Comparison of ENCODE assay signal across 4 worm cellular contexts in genomic region chrV:13085227-13085640, ce11.
TF ChIP-seq lines count a peak whose summit lies in the region.

No protein-coding gene starts in this region.

TF ChIP-seq in whole organism, L1 larva, 84 proteins besides CTCF, POLR2A, EP300 and RAD21 (continued from another document and continues in another):
- no peak for TF ChIP-seq egl-13 (tag; optimal IDR thresholded peaks at IDR 0.05; lab: Kevin White, UChicago)
- TF ChIP-seq fkh-4 (tag; optimal IDR thresholded peaks at IDR 0.05; lab: Kevin White, UChicago; ENCODE audit: borderline replicate concordance), result no peak
- TF ChIP-seq egl-27 (tag; optimal IDR thresholded peaks at IDR 0.05; lab: Kevin White, UChicago), result no peak
- TF ChIP-seq ztf-11 (tag; optimal IDR thresholded peaks at IDR 0.05; lab: Kevin White, UChicago), result no peak
- no peak for TF ChIP-seq lin-39 (tag; optimal IDR thresholded peaks at IDR 0.05; lab: Kevin White, UChicago)
- TF ChIP-seq zag-1 (tag; optimal IDR thresholded peaks at IDR 0.05; lab: Kevin White, UChicago), result no peak
- no peak for TF ChIP-seq rnt-1 (tag; optimal IDR thresholded peaks at IDR 0.05; lab: Kevin White, UChicago)
- TF ChIP-seq lin-15B (tag; optimal IDR thresholded peaks at IDR 0.05; lab: Kevin White, UChicago), result no peak
- TF ChIP-seq jun-1 (tag; optimal IDR thresholded peaks at IDR 0.05; lab: Kevin White, UChicago), result no peak
- TF ChIP-seq nhr-28 (tag; optimal IDR thresholded peaks at IDR 0.05; lab: Kevin White, UChicago), result no peak
- peak; percentile 87 for TF ChIP-seq nhr-85 (tag; lab: Kevin White, UChicago)
- peak in 1 of 2 experiments; percentile 29 for TF ChIP-seq mdl-1 (tag; optimal IDR thresholded peaks at IDR 0.05; lab: Kevin White, UChicago)
- TF ChIP-seq fkh-8 (tag; optimal IDR thresholded peaks at IDR 0.05; lab: Kevin White, UChicago), result no peak
- TF ChIP-seq nhr-84 (tag; optimal IDR thresholded peaks at IDR 0.05; lab: Kevin White, UChicago), result no peak
- TF ChIP-seq fkh-10 (GFP tag; optimal IDR thresholded peaks at IDR 0.05; lab: Kevin White, UChicago), result no peak
- TF ChIP-seq ceh-8 (GFP tag; optimal IDR thresholded peaks at IDR 0.05; lab: Kevin White, UChicago), result no peak
- no peak for TF ChIP-seq isw-1 (GFP tag; IDR thresholded peaks at IDR 0.05; lab: Robert Waterston, UW)
- TF ChIP-seq tbx-2 (tag; optimal IDR thresholded peaks at IDR 0.05; lab: Kevin White, UChicago), result peak; percentile 35
- peak; percentile 60 for TF ChIP-seq elt-2 (tag; optimal IDR thresholded peaks at IDR 0.05; lab: Kevin White, UChicago)
- peak in 1 of 2 experiments; percentile 69 for TF ChIP-seq lin-35 (GFP tag; optimal IDR thresholded peaks at IDR 0.05; lab: Kevin White, UChicago)
- peak; percentile 58 for TF ChIP-seq lin-14 (GFP tag; optimal IDR thresholded peaks at IDR 0.05; lab: Kevin White, UChicago)
- peak; percentile 41 for TF ChIP-seq blmp-1 (tag; optimal IDR thresholded peaks at IDR 0.05; lab: Kevin White, UChicago)
- TF ChIP-seq ceh-90 (tag; optimal IDR thresholded peaks at IDR 0.05; lab: Kevin White, UChicago), result no peak
- TF ChIP-seq irx-1 (tag; optimal IDR thresholded peaks at IDR 0.05; lab: Kevin White, UChicago), result no peak
- no peak for TF ChIP-seq nhr-77 (tag; optimal IDR thresholded peaks at IDR 0.05; lab: Kevin White, UChicago)
- no peak for TF ChIP-seq lir-3 (tag; optimal IDR thresholded peaks at IDR 0.05; lab: Kevin White, UChicago; ENCODE audit: poor library complexity)
- TF ChIP-seq nhr-90 (tag; optimal IDR thresholded peaks at IDR 0.05; lab: Kevin White, UChicago; ENCODE audit: poor library complexity), result peak; percentile 24
- TF ChIP-seq C34B4.2 (tag; optimal IDR thresholded peaks at IDR 0.05; lab: Kevin White, UChicago), result no peak
- TF ChIP-seq sup-37 (GFP tag; optimal IDR thresholded peaks at IDR 0.05; lab: Kevin White, UChicago), result no peak
- no peak for TF ChIP-seq mab-9 (GFP tag; IDR thresholded peaks at IDR 0.05; lab: Robert Waterston, UW)
- TF ChIP-seq F16B12.6 (tag; optimal IDR thresholded peaks at IDR 0.05; lab: Kevin White, UChicago), result no peak
- no peak for TF ChIP-seq pag-3 (tag; optimal IDR thresholded peaks at IDR 0.05; lab: Kevin White, UChicago; ENCODE audit: borderline replicate concordance, insufficient read depth)
- TF ChIP-seq dsc-1 (tag; optimal IDR thresholded peaks at IDR 0.05; lab: Kevin White, UChicago), result no peak
- no peak for TF ChIP-seq ets-5 (GFP tag; IDR thresholded peaks at IDR 0.05; lab: Robert Waterston, UW)

TF ChIP-seq in whole organism, L2 larva, 48 proteins besides CTCF, POLR2A, EP300 and RAD21 (continued from another document):
- TF ChIP-seq crh-2 (tag; optimal IDR thresholded peaks at IDR 0.05; lab: Kevin White, UChicago), result peak; percentile 72
- no peak for TF ChIP-seq zag-1 (tag; optimal IDR thresholded peaks at IDR 0.05; lab: Kevin White, UChicago)
- no peak for TF ChIP-seq mab-5 (tag; optimal IDR thresholded peaks at IDR 0.05; lab: Kevin White, UChicago)
- peak; percentile 1 for TF ChIP-seq C34F6.9 (tag; optimal IDR thresholded peaks at IDR 0.05; lab: Kevin White, UChicago)
- TF ChIP-seq sma-3 (GFP tag; optimal IDR thresholded peaks at IDR 0.05; lab: Kevin White, UChicago), result peak; percentile 50
- no peak for TF ChIP-seq lsy-2 (tag; optimal IDR thresholded peaks at IDR 0.05; lab: Kevin White, UChicago)
- peak; percentile 17 for TF ChIP-seq ama-1 (optimal IDR thresholded peaks at IDR 0.05; lab: Kevin White, UChicago)
- TF ChIP-seq nhr-21 (tag; optimal IDR thresholded peaks at IDR 0.05; lab: Kevin White, UChicago), result peak; percentile 35
- TF ChIP-seq lin-13 (GFP tag; optimal IDR thresholded peaks at IDR 0.05; lab: Kevin White, UChicago), result peak; percentile 33
- no peak for TF ChIP-seq egl-27 (tag; optimal IDR thresholded peaks at IDR 0.05; lab: Kevin White, UChicago)
- peak; percentile 81 for TF ChIP-seq fos-1 (tag; optimal IDR thresholded peaks at IDR 0.05; lab: Kevin White, UChicago)
- no peak for TF ChIP-seq mdl-1 (tag; optimal IDR thresholded peaks at IDR 0.05; lab: Kevin White, UChicago)
- TF ChIP-seq sem-4 (tag; optimal IDR thresholded peaks at IDR 0.05; lab: Kevin White, UChicago), result no peak
- TF ChIP-seq ZK546.5 (tag; optimal IDR thresholded peaks at IDR 0.05; lab: Kevin White, UChicago), result no peak
- no peak for TF ChIP-seq nhr-11 (tag; optimal IDR thresholded peaks at IDR 0.05; lab: Kevin White, UChicago)

TF ChIP-seq in whole organism, L3 larva, 47 proteins besides CTCF, POLR2A, EP300 and RAD21 (continued from another document):
- TF ChIP-seq skn-1 (tag; optimal IDR thresholded peaks at IDR 0.05; lab: Kevin White, UChicago) (no peak), fkh-10 (GFP tag; optimal IDR thresholded peaks at IDR 0.05; lab: Kevin White, UChicago) (no peak), unc-62 (GFP tag; optimal IDR thresholded peaks at IDR 0.05; lab: Kevin White, UChicago) (no peak), ztf-4 (tag; optimal IDR thresholded peaks at IDR 0.05; lab: Kevin White, UChicago) (no peak), zag-1 (tag; optimal IDR thresholded peaks at IDR 0.05; lab: Kevin White, UChicago) (no peak), elt-2 (tag; optimal IDR thresholded peaks at IDR 0.05; lab: Kevin White, UChicago) (peak; percentile 88), mml-1 (tag; optimal IDR thresholded peaks at IDR 0.05; lab: Kevin White, UChicago) (no peak), egl-27 (tag; optimal IDR thresholded peaks at IDR 0.05; lab: Kevin White, UChicago) (no peak), ama-1 (optimal IDR thresholded peaks at IDR 0.05; lab: Kevin White, UChicago) (no peak), nhr-23 (tag; optimal IDR thresholded peaks at IDR 0.05; lab: Kevin White, UChicago) (peak; percentile 43), nhr-67 (tag; optimal IDR thresholded peaks at IDR 0.05; lab: Kevin White, UChicago) (no peak)

TF ChIP-seq in whole organism, L4 larva, 104 proteins besides CTCF, POLR2A, EP300 and RAD21 (continued from another document):
- peak; percentile 52 for TF ChIP-seq mxl-3 (GFP tag; optimal IDR thresholded peaks at IDR 0.05; lab: Kevin White, UChicago)
- TF ChIP-seq F44E2.7 (GFP tag; IDR thresholded peaks at IDR 0.05; lab: Robert Waterston, UW), result no peak
- TF ChIP-seq pqm-1 (tag; optimal IDR thresholded peaks at IDR 0.05; lab: Kevin White, UChicago), result peak; percentile 54
- TF ChIP-seq hlh-30 (tag; optimal IDR thresholded peaks at IDR 0.05; lab: Kevin White, UChicago; ENCODE audit: insufficient read depth), result peak; percentile 42
- no peak for TF ChIP-seq ztf-7 (tag; optimal IDR thresholded peaks at IDR 0.05; lab: Kevin White, UChicago)
- peak; percentile 87 for TF ChIP-seq aha-1 (tag; lab: Kevin White, UChicago)
- peak; percentile 35 for TF ChIP-seq mep-1 (tag; optimal IDR thresholded peaks at IDR 0.05; lab: Kevin White, UChicago)
- no peak for TF ChIP-seq attf-4 (tag; optimal IDR thresholded peaks at IDR 0.05; lab: Kevin White, UChicago)
- TF ChIP-seq dmd-6 (GFP tag; IDR thresholded peaks at IDR 0.05; lab: Robert Waterston, UW), result peak; percentile 85
- no peak for TF ChIP-seq Y105C5A.15 (GFP tag; IDR thresholded peaks at IDR 0.05; lab: Robert Waterston, UW)
- peak; percentile 79 for TF ChIP-seq cey-2 (tag; optimal IDR thresholded peaks at IDR 0.05; lab: Kevin White, UChicago; ENCODE audit: borderline replicate concordance, insufficient read depth)
- TF ChIP-seq dmd-8 (GFP tag; IDR thresholded peaks at IDR 0.05; lab: Robert Waterston, UW), result no peak
- peak; percentile 12 for TF ChIP-seq ama-1 (optimal IDR thresholded peaks at IDR 0.05; lab: Kevin White, UChicago)
- TF ChIP-seq F10B5.3 (tag; optimal IDR thresholded peaks at IDR 0.05; lab: Kevin White, UChicago), result no peak
- no peak for TF ChIP-seq unc-39 (tag; optimal IDR thresholded peaks at IDR 0.05; lab: Kevin White, UChicago)
- TF ChIP-seq ces-1 (GFP tag; optimal IDR thresholded peaks at IDR 0.05; lab: Kevin White, UChicago), result no peak
- no peak for TF ChIP-seq lin-1 (GFP tag; IDR thresholded peaks at IDR 0.05; lab: Robert Waterston, UW)
- no peak for TF ChIP-seq set-16 (GFP tag; IDR thresholded peaks at IDR 0.05; lab: Robert Waterston, UW)
- TF ChIP-seq pha-4 (GFP tag; IDR thresholded peaks at IDR 0.05; lab: Robert Waterston, UW), result no peak
- TF ChIP-seq pha-4 (tag; optimal IDR thresholded peaks at IDR 0.05; lab: Kevin White, UChicago), result no peak
- no peak for TF ChIP-seq egl-27 (tag; optimal IDR thresholded peaks at IDR 0.05; lab: Kevin White, UChicago)
- TF ChIP-seq nhr-25 (tag; optimal IDR thresholded peaks at IDR 0.05; lab: Kevin White, UChicago; ENCODE audit: borderline replicate concordance, insufficient read depth), result no peak
- TF ChIP-seq mes-2 (tag; optimal IDR thresholded peaks at IDR 0.05; lab: Kevin White, UChicago; ENCODE audit: poor library complexity, severe bottlenecking), result peak; percentile 16
- no peak for TF ChIP-seq zip-11 (GFP tag; IDR thresholded peaks at IDR 0.05; lab: Robert Waterston, UW)
- TF ChIP-seq nhr-28 (tag; optimal IDR thresholded peaks at IDR 0.05; lab: Kevin White, UChicago), result peak; percentile 71
- no peak for TF ChIP-seq nhr-48 (tag; optimal IDR thresholded peaks at IDR 0.05; lab: Kevin White, UChicago)
- peak; percentile 69; the same call in 1 of the 2 replicates for TF ChIP-seq tra-1 (GFP tag; IDR thresholded peaks at IDR 0.05; lab: Robert Waterston, UW)
- no peak for TF ChIP-seq nhr-237 (tag; optimal IDR thresholded peaks at IDR 0.05; lab: Kevin White, UChicago)
- no peak for TF ChIP-seq lin-39 (tag; optimal IDR thresholded peaks at IDR 0.05; lab: Kevin White, UChicago)
- peak; percentile 25 for TF ChIP-seq T20F7.1 (GFP tag; optimal IDR thresholded peaks at IDR 0.05; lab: Kevin White, UChicago)
- no peak for TF ChIP-seq spr-1 (tag; optimal IDR thresholded peaks at IDR 0.05; lab: Kevin White, UChicago)
- no peak for TF ChIP-seq jun-1 (tag; optimal IDR thresholded peaks at IDR 0.05; lab: Kevin White, UChicago)
- TF ChIP-seq nhr-10 (tag; optimal IDR thresholded peaks at IDR 0.05; lab: Kevin White, UChicago), result peak; percentile 7
- no peak for TF ChIP-seq Y48G9A.11 (GFP tag; IDR thresholded peaks at IDR 0.05; lab: Robert Waterston, UW)
- TF ChIP-seq lsy-2 (tag; optimal IDR thresholded peaks at IDR 0.05; lab: Kevin White, UChicago), result peak in 1 of 2 experiments; percentile 1
- 0 out of 2 replicates have a peak, but pooled peaks have one; percentile 39 for TF ChIP-seq saeg-2 (GFP tag; IDR thresholded peaks at IDR 0.05; lab: Robert Waterston, UW)
- peak; percentile 78 for TF ChIP-seq dve-1 (tag; optimal IDR thresholded peaks at IDR 0.05; lab: Kevin White, UChicago; ENCODE audit: insufficient read depth)
- TF ChIP-seq daf-16 (GFP tag; optimal IDR thresholded peaks at IDR 0.05; lab: Kevin White, UChicago), result no peak
- peak; percentile 77 for TF ChIP-seq daf-16 (tag; optimal IDR thresholded peaks at IDR 0.05; lab: Kevin White, UChicago)
